Fruit fly (Drosophila melanogaster) whole organism: ENCODE results near the gene danr.
"Not testable (repeated sequence)": the region's sequence is repeated elsewhere in the genome, so short reads cannot be mapped to it uniquely, and the experiment has no call there.

Source experiments
- CG8478 ChIP-seq: fragments of >200 bp; optimal IDR thresholded peaks from 2 replicates; lab custom pipeline; 2018; ENCODE audit warnings: inconsistent platforms
- Dll ChIP-seq: fragments of >200 bp; optimal IDR thresholded peaks from 2 replicates; lab custom pipeline; 2017
- EcR ChIP-seq, 2 experiments: fragments of >200 bp; optimal IDR thresholded peaks; 2 replicates each; lab custom pipeline; 2017; ENCODE audit warnings: missing biosample characterization in 2 of 2, missing genetic modification characterization in 2 of 2, missing genetic modification reagents in 2 of 2
- pan ChIP-seq: fragments of >200 bp; optimal IDR thresholded peaks from 2 replicates; lab custom pipeline; 2017
- psq ChIP-seq: fragments of >200 bp; optimal IDR thresholded peaks from 2 replicates; lab custom pipeline; 2017
- usp ChIP-seq: fragments of >200 bp; optimal IDR thresholded peaks from 2 replicates; lab custom pipeline; 2017; ENCODE audit warnings: missing biosample characterization, missing genetic modification characterization, mixed read lengths

danr gene

DNA sequence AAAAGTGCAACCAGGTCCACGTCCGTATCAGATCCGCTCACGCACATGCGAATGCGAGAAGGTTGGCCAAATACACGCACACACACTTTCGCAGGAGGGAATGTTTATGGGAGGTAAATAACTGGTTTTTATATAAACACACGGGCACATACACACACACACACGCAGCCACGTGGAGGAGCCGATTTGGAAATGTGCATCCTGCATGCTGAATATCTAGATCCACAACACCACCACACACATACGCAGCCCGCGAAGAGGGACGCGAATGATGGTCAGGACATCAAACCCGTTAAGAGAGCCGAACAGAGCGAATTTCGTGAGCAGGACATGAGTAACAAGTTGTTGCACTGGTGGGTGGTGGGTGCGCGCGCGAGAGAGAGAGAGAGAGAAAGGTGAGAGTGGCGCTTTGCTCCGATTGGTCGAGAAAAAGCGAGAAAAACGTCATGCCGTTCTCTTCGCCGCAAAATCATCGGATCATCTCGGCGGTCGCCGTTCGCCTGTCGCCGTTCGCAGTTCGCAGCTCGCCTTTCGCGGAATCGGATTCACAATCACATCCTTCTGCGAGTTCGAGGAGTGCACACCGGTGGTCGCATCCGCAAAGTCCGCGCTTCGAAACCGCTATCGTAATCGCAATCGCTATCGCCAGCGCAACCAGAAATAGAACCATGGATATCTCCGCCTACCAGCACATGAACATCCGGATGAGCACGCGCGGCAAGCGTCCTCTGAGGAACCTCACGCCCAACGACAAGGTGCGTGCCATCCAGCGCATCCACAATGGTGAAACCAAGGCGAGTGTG lies at the start of gene danr:
TSS of gene danr (plus strand) at position 508 of the 803 bp plus-strand sequence.
- no peak for TF ChIP-seq EcR (GFP tag; optimal IDR thresholded peaks at IDR 0.05; lab: Kevin White, UChicago)
- no peak for TF ChIP-seq CG8478 (lab: Kevin White, UChicago)
- peak; percentile 76 for TF ChIP-seq Dll (lab: Kevin White, UChicago)
- TF ChIP-seq usp (GFP tag; lab: Kevin White, UChicago): no peak

DNA sequence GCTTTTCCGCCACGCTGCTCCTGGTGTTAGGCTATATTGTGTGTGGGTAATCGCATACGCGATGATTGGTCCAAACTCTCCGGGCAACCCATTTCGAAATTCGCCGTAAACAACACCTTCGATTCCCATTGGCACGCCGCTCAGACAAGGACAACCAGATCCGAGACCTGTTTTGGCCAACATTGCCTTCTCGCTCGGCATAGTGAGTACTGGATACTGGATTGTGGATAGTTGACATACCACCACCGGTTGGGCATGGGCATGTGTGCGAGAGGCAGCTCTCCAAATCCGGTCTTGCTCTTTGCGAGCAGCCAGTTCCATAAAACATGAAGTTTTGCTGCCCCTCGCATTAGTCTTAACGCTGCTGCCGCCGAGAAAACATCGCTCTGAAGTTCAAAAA lies 43.2 kb upstream of the danr start, which contains the start of gene fd96Cb:
TSS of gene fd96Cb (plus strand) at position 374 of the 400 bp plus-strand sequence.
- TF ChIP-seq CG8478 (lab: Kevin White, UChicago) (peak; percentile 38), usp (GFP tag; lab: Kevin White, UChicago) (no peak)

DNA sequence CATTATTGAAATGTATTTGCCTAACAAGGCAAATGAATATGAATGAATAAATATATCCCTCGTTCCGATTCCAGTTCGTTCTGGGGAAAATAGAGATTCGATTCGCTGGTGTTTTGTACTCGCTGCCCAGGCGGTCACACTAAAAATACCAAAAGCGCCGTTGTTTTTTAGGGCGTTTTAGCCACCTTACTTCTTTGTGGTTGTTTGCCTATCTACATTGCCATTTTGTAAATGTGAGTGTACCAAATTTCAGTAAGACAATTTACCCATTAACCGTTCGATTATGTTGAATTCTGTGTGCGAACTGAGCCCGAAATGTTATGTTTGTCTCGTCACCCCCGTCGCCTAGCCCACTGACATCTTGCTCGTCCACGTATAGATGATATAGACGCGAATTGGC lies 40.4 kb upstream of the danr start, which contains the start of the genes CG33095 and CG33096:
TSS of gene CG33095 (plus strand) at position 187 of the 400 bp plus-strand sequence.
TSS of gene CG33096 (plus strand) at position 187 of the 400 bp plus-strand sequence.
- TF ChIP-seq Dll (lab: Kevin White, UChicago) (no peak), CG8478 (lab: Kevin White, UChicago) (no peak), EcR (GFP tag; optimal IDR thresholded peaks at IDR 0.05; lab: Kevin White, UChicago) (peak in 1 of 2 experiments; percentile 2)

DNA sequence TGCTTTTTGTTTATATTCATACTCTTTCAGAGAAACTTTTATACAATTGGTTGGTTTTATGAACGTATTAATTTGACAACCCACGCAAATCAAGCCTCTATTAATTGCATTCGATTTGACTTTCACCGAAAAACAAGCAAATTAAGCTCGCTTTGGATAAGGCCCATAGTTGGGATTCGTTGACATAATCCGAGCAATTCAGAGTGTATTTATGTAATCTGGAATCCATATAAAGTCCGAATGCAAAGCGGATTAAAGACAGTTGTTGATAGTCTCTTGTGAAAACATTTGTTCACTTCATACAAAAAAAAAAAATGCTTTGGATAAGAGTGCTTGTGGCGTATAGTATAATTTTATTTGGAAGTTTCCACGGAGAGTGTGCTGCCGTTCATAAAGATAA lies 35.6 kb upstream of the danr start, which contains the start of gene CG45095:
TSS of gene CG45095 (plus strand) at position 301 of the 400 bp plus-strand sequence.
- TF ChIP-seq usp (GFP tag; lab: Kevin White, UChicago): no peak
- TF ChIP-seq psq (lab: Kevin White, UChicago): no peak
- no peak for TF ChIP-seq EcR (GFP tag; optimal IDR thresholded peaks at IDR 0.05; lab: Kevin White, UChicago)
- no peak for TF ChIP-seq Dll (lab: Kevin White, UChicago)
- no peak for TF ChIP-seq pan (lab: Kevin White, UChicago)
- TF ChIP-seq CG8478 (lab: Kevin White, UChicago): no peak

DNA sequence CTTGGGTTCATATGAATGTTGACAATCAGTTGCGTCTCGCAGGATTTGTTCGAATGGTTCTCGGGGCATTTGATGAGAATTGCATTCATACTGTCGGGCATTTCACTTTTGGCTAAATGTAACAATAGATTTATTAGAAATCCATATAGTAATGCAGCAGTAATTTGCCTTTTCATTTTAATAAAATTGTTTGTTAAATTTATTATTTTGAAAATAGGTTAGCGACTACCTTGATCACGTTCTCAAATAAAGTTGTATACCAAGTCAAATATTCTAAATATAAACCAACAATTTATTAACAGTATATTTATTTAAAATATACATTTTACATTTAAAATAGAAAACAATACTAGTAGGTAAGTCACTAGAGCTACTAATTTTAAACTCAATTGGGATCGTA lies 28.9 kb upstream of the danr start, which contains the start of gene CG34027:
TSS of gene CG34027 (minus strand) at position 101 of the 400 bp plus-strand sequence.
- TF ChIP-seq CG8478 (lab: Kevin White, UChicago) (no peak), EcR (GFP tag; optimal IDR thresholded peaks at IDR 0.05; lab: Kevin White, UChicago) (no peak), pan (lab: Kevin White, UChicago) (no peak), usp (GFP tag; lab: Kevin White, UChicago) (no peak), Dll (lab: Kevin White, UChicago) (no peak), psq (lab: Kevin White, UChicago) (no peak)

DNA sequence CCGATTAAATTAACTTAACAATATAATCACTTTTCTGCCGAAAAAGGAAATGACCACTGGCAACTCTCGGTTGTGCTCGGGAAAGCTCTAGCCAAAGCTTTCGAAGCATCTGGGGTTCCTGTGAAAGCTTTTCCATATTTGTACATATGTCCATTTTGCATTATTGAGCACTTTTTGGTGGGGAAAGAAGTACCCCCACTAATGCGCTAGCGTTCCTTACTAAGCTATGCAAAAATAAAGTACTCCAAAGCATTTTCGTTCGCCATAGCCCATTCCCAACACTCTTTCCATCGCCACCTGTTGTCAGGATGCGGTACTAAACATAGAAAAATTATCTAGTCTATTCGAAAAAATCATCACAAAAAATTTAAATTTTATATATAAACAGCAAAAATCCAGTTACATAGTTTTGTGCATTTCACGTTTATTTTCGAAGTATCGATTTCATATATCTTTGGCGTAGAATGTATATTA lies 25.4 kb upstream of the danr start, which contains the start of gene Nepl16:
TSS of gene Nepl16 (minus strand) at position 51 of the 474 bp plus-strand sequence.
- TF ChIP-seq pan (lab: Kevin White, UChicago): no peak
- TF ChIP-seq CG8478 (lab: Kevin White, UChicago): no peak
- no peak for TF ChIP-seq EcR (GFP tag; optimal IDR thresholded peaks at IDR 0.05; lab: Kevin White, UChicago)
- TF ChIP-seq usp (GFP tag; lab: Kevin White, UChicago): no peak
- TF ChIP-seq psq (lab: Kevin White, UChicago): no peak
- TF ChIP-seq Dll (lab: Kevin White, UChicago): no peak

DNA sequence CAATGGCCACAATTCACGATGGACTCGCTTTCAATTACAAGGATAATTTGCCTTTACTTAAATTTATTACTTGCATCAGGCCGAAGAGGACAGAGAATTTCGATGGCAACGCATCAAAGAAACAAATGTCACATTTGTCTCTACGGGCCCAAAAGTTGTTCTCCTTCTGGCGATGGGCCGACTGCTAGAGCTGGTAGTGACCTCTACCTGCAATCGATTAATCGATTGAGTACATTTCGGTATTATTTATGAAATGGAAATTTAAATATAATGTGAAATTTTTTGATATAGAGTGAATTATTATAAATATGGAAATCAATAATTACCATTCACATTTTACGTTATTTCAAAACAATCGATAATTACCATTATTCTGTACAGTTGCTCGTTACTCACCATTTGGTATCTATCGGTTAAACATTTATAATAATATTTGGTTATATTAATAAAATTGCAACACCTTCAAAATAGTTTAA lies 15.1 kb upstream of the danr start, which contains the start of the genes CG31510 and TTLL5:
TSS of gene CG31510 (minus strand) at position 185 of the 476 bp plus-strand sequence.
TSS of gene TTLL5 (minus strand) at position 185 of the 476 bp plus-strand sequence.
- TF ChIP-seq pan (lab: Kevin White, UChicago) (no peak), psq (lab: Kevin White, UChicago) (no peak), usp (GFP tag; lab: Kevin White, UChicago) (no peak), CG8478 (lab: Kevin White, UChicago) (no peak), EcR (GFP tag; optimal IDR thresholded peaks at IDR 0.05; lab: Kevin White, UChicago) (no peak), Dll (lab: Kevin White, UChicago) (no peak)

DNA sequence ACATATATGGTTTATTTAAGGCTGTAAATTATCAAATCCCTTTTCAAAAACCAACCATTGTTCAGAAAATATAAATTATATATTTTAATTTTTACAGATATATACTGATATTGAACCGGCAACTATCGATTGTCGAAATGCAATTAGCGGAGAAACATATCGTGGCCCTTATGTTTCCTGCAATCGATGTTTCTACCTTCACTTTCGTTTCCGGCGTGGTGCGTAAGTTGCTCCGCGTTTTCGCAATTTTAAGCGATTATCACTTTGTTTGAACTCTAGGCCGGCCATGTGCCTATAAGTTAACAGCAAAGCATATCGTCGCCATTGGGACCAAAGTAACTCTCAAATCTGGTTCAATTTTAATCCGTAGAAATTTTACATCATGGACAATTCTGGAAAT lies 14.6 kb upstream of the danr start, which contains the start of gene vig2:
TSS of gene vig2 (plus strand) at position 112 of the 400 bp plus-strand sequence.
- TF ChIP-seq EcR (GFP tag; optimal IDR thresholded peaks at IDR 0.05; lab: Kevin White, UChicago); pan (lab: Kevin White, UChicago); usp (GFP tag; lab: Kevin White, UChicago): not testable (repeated sequence)

DNA sequence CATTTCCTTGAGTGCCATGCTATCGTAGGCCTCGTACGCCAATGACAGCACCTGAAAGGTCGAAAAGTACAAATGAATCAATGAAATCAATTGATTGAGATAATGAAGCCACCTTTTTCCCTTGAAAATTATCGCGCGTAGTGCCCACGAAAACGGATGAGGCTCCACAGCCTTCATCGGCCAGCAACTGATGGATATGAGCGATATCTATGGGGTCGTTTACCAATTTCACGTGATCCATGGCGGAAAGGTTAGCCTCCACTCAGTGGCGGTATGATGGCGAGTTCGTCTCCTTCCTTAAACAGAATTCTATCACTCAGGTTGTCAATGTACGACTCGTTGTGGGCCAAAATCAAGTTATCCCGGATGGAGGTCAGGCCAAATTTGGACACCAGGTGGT lies 11.0 kb upstream of the danr start:
- TF ChIP-seq psq (lab: Kevin White, UChicago) (no peak), pan (lab: Kevin White, UChicago) (no peak), CG8478 (lab: Kevin White, UChicago) (no peak), Dll (lab: Kevin White, UChicago) (no peak), EcR (GFP tag; optimal IDR thresholded peaks at IDR 0.05; lab: Kevin White, UChicago) (no peak), usp (GFP tag; lab: Kevin White, UChicago) (no peak)

DNA sequence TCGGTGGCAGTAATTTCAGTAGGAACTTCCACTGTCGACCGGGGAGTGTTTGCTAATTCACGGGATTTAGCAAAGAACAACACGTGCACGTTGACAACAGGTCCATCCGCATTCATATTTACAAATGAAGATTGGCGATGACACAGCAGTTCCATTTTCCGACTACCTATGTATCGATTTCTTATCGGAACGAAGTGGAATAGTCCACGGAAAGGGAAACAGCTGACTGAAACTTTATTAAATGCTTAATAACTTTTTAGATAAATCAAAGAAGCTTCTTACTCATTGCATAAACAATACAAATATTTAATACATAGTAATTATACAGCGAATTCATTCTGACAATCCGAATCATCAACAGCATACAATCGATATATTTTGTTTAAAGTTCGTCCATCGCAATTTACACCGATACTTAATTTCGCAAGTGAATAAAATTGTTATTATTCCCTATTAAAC lies 10.6 kb upstream of the danr start, which contains the start of the genes Mocs2A, Mocs2B and Clbn:
TSS of gene Mocs2A (minus strand) at position 129 of the 459 bp plus-strand sequence.
TSS of gene Mocs2B (minus strand) at position 129 of the 459 bp plus-strand sequence.
TSS of gene Clbn (plus strand) at position 272 of the 459 bp plus-strand sequence.
- TF ChIP-seq pan (lab: Kevin White, UChicago) (no peak), EcR (GFP tag; optimal IDR thresholded peaks at IDR 0.05; lab: Kevin White, UChicago) (no peak), usp (GFP tag; lab: Kevin White, UChicago) (no peak)

DNA sequence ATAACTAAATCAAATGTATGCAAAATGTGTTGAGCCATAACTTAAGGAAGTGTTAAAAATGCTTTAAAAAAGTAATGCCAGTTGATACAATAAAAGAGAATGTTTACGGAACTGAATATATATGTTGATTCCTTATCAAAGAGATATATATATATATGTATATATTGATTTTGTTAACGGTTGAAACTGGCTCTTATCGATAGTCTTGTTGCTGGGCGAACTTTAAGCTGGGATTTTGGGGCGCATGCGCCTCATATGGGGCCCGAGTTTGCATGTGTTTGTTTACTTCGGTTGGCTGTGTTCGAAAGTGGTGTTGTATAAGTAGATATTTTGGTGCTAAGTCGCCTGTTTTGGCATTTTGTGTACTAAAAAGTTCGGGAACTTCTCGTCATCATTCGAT lies 6.8 kb upstream of the danr start, which contains the start of gene Bili:
TSS of gene Bili (plus strand) at position 265 of the 400 bp plus-strand sequence.
- not testable (repeated sequence) for TF ChIP-seq EcR (GFP tag; optimal IDR thresholded peaks at IDR 0.05; lab: Kevin White, UChicago); Dll (lab: Kevin White, UChicago); pan (lab: Kevin White, UChicago)
